Worm (Caenorhabditis elegans) whole organism, L4 larva: ENCODE data around the gene ZK829.1.

Experiments
- aha-1 ChIP-seq: fragments of 150-350 bp; peaks from one replicate; lab custom pipeline; 2014; ENCODE audit warnings: missing biosample characterization, missing genetic modification characterization
- fos-1 ChIP-seq: fragments of 150-350 bp; optimal IDR thresholded peaks from 2 replicates; lab custom pipeline; 2014; ENCODE audit warnings: missing biosample characterization, missing genetic modification characterization
- madf-5 ChIP-seq, 2 experiments: fragments of 200-800 bp; sonication (Bioruptor generic); IDR thresholded peaks; 2 replicates each; pipeline ENCODE4 v1.3.6; 2022; ENCODE audit warnings: missing compliant biosample characterization in 2 of 2, missing genetic modification characterization in 2 of 2
- nhr-25 ChIP-seq: sonication (generic microtip); optimal IDR thresholded peaks from 2 replicates; lab custom pipeline; 2017; ENCODE audit warnings: missing genetic modification characterization, mild to moderate bottlenecking, missing compliant biosample characterization, antibody characterized with exemption, moderate library complexity, borderline replicate concordance; ENCODE audit not compliant: insufficient read depth
- saeg-2 ChIP-seq: fragments of 200-800 bp; sonication (Bioruptor generic); IDR thresholded peaks from 2 replicates; pipeline ENCODE4 v1.3.6; 2022; ENCODE audit warnings: missing genetic modification reagents, missing genetic modification characterization, missing compliant biosample characterization
- unc-130 ChIP-seq: sonication (generic microtip); optimal IDR thresholded peaks from 2 replicates; lab custom pipeline; 2016; ENCODE audit warnings: missing genetic modification reagents, missing genetic modification characterization, missing compliant biosample characterization
- vab-7 ChIP-seq: fragments of 200-800 bp; sonication (Bioruptor generic); IDR thresholded peaks from 2 replicates; pipeline ENCODE4 v1.3.6; 2022; ENCODE audit warnings: missing genetic modification reagents, missing genetic modification characterization, missing compliant biosample characterization
- zag-1 ChIP-seq: fragments of 150-350 bp; optimal IDR thresholded peaks from 2 replicates; lab custom pipeline; 2014; ENCODE audit warnings: missing biosample characterization, missing genetic modification characterization

DNA sequence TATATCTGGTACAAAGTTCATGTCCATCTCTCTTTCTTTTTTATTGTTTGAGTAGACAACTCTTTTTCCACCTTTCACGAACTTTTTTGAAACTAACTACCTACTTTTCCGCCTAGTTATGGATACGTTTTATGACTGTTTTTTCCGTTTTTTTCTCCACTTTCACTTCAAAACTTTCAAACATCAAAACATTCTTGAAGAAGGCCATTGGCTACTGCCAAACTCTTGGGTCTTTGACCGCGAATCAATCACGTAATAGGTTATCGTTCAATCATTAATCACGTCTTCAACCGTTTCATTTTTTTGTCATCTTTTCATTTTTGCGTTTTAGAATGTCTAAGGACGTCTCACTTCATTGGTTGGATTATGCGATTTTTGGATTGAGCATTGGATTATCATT, 5.1 kb downstream of the ZK829.1 start, which contains the start of gene slc-5A12:
- TF ChIP-seq aha-1 (tag; lab: Kevin White, UChicago) (no peak), fos-1 (no peak), saeg-2 (GFP tag; lab: Robert Waterston, UW) (no peak), nhr-25 (no peak), madf-5 (GFP tag; IDR thresholded peaks at IDR 0.05; lab: Robert Waterston, UW) (no peak), unc-130 (GFP tag; lab: Kevin White, UChicago) (no peak), zag-1 (tag; lab: Kevin White, UChicago) (no peak), vab-7 (GFP tag; lab: Robert Waterston, UW) (no peak)
